Worm (Caenorhabditis elegans): ENCODE results near the gene gfi-1.

- TF ChIP-seq pat-9 (tag; optimal IDR thresholded peaks at IDR 0.05): no peak
- no peak for TF ChIP-seq tbx-2 (tag; optimal IDR thresholded peaks at IDR 0.05)
- no peak for TF ChIP-seq fkh-10 (GFP tag; optimal IDR thresholded peaks at IDR 0.05)
- TF ChIP-seq dmd-4 (tag; optimal IDR thresholded peaks at IDR 0.05; ENCODE audit: borderline replicate concordance): no peak
Measured at ce11 chrV:6357236-6357635, 42.5 kb downstream of the gfi-1 start.

Measured in whole organism, late embryonic.